Fruit fly (Drosophila melanogaster) whole organism, embryonic: ENCODE data around the gene Vta1.

Source experiments
- Awh ChIP-seq: fragments of 200-800 bp; sonication (Bioruptor generic); IDR thresholded peaks from 2 replicates; pipeline ENCODE4, ENCODE4 v1.3.6; 2022; ENCODE audit warnings: missing biosample characterization, missing genetic modification characterization
- BtbVII ChIP-seq: fragments of 200-800 bp; sonication (Bioruptor generic); optimal IDR thresholded peaks from 3 replicates; lab custom pipeline; 2017; ENCODE audit warnings: missing biosample characterization, mild to moderate bottlenecking, missing genetic modification characterization
- CG1024 ChIP-seq: fragments of 200-800 bp; sonication (Bioruptor generic); IDR thresholded peaks from 2 replicates; pipeline ENCODE4 v1.3.6; 2022; ENCODE audit warnings: missing biosample characterization, missing genetic modification characterization
- CG10431 ChIP-seq: fragments of 200-800 bp; sonication (Bioruptor generic); optimal IDR thresholded peaks from 3 replicates; lab custom pipeline; 2018; ENCODE audit warnings: missing biosample characterization, mild to moderate bottlenecking, missing genetic modification characterization
- CG10462 ChIP-seq: fragments of 200-800 bp; sonication (Bioruptor generic); optimal IDR thresholded peaks from 2 replicates; lab custom pipeline; 2016; ENCODE audit warnings: missing biosample characterization, missing genetic modification characterization
- CG10654 ChIP-seq: fragments of 200-800 bp; sonication (Bioruptor generic); optimal IDR thresholded peaks from 2 replicates; lab custom pipeline; 2016; ENCODE audit warnings: missing biosample characterization, missing genetic modification characterization
- CG11093 ChIP-seq: fragments of 200-800 bp; sonication (Bioruptor generic); IDR thresholded peaks from 3 replicates; pipeline ENCODE4 v1.3.6; 2022; ENCODE audit warnings: missing biosample characterization, missing genetic modification characterization
- CG15011 ChIP-seq: fragments of 200-800 bp; sonication (Bioruptor generic); optimal IDR thresholded peaks from 3 replicates; lab custom pipeline; 2018; ENCODE audit warnings: missing biosample characterization, mild to moderate bottlenecking, missing genetic modification characterization
- CG1603 ChIP-seq: fragments of 200-800 bp; sonication (Bioruptor generic); optimal IDR thresholded peaks from 2 replicates; lab custom pipeline; 2019; ENCODE audit warnings: missing biosample characterization, mild to moderate bottlenecking, missing genetic modification characterization, moderate library complexity
- CG18619 ChIP-seq: fragments of 200-800 bp; sonication (Bioruptor generic); optimal IDR thresholded peaks from 3 replicates; lab custom pipeline; 2017; ENCODE audit warnings: missing biosample characterization, mild to moderate bottlenecking, missing genetic modification characterization
- CG31224 ChIP-seq: fragments of 200-800 bp; sonication (Bioruptor generic); IDR thresholded peaks from 2 replicates; pipeline ENCODE4 v1.3.6; 2022; ENCODE audit warnings: missing biosample characterization, missing genetic modification characterization
- CG32532 ChIP-seq: fragments of 200-800 bp; sonication (Bioruptor generic); IDR thresholded peaks from 2 replicates; pipeline ENCODE4 v1.3.6; 2022; ENCODE audit warnings: missing biosample characterization, missing genetic modification characterization
- CG3726 ChIP-seq: fragments of 200-800 bp; sonication (Bioruptor generic); IDR thresholded peaks from 3 replicates; pipeline ENCODE4, ENCODE4 v1.3.6; 2022; ENCODE audit warnings: missing biosample characterization, missing genetic modification characterization
- CG42726 ChIP-seq: fragments of 200-800 bp; sonication (Bioruptor generic); IDR thresholded peaks from 2 replicates; pipeline ENCODE4 v1.3.6; 2022; ENCODE audit warnings: missing biosample characterization, missing genetic modification characterization; ENCODE audit not compliant: partially characterized antibody
- CG4730 ChIP-seq: fragments of 200-800 bp; sonication (Bioruptor generic); IDR thresholded peaks from 2 replicates; pipeline ENCODE4 v1.3.6; 2022; ENCODE audit warnings: missing biosample characterization, missing genetic modification characterization
- CG5245 ChIP-seq: fragments of 200-800 bp; sonication (Bioruptor generic); optimal IDR thresholded peaks from 3 replicates; lab custom pipeline; 2016; ENCODE audit warnings: missing biosample characterization, missing genetic modification characterization
- CG7271 ChIP-seq: fragments of 200-800 bp; sonication (Bioruptor generic); optimal IDR thresholded peaks from 2 replicates; lab custom pipeline; 2018; ENCODE audit warnings: missing biosample characterization, mild to moderate bottlenecking, missing genetic modification characterization, moderate library complexity
- CG7928 ChIP-seq: fragments of 200-800 bp; sonication (Bioruptor generic); optimal IDR thresholded peaks from 2 replicates; lab custom pipeline; 2017; ENCODE audit warnings: missing biosample characterization, mild to moderate bottlenecking, missing genetic modification characterization
- CG8388 ChIP-seq: fragments of 200-800 bp; sonication (Bioruptor generic); optimal IDR thresholded peaks from 2 replicates; lab custom pipeline; 2019; ENCODE audit warnings: missing biosample characterization, mild to moderate bottlenecking, missing genetic modification characterization, moderate library complexity
- CoRest ChIP-seq: fragments of 200-800 bp; sonication (Bioruptor generic); optimal IDR thresholded peaks from 3 replicates; lab custom pipeline; 2018; ENCODE audit warnings: missing biosample characterization, mild to moderate bottlenecking, missing genetic modification characterization, moderate library complexity
- D19A ChIP-seq: fragments of 200-800 bp; optimal IDR thresholded peaks from 3 replicates; lab custom pipeline; 2019; ENCODE audit warnings: missing biosample characterization, mild to moderate bottlenecking, missing genetic modification characterization, moderate library complexity
- Ets65A ChIP-seq: fragments of 200-800 bp; sonication (Bioruptor generic); peaks from one replicate; lab custom pipeline; 2016; ENCODE audit warnings: missing biosample characterization, missing genetic modification characterization
- Fer2 ChIP-seq: fragments of 200-800 bp; sonication (Bioruptor generic); optimal IDR thresholded peaks from 2 replicates; lab custom pipeline; 2018; ENCODE audit warnings: missing biosample characterization, mild to moderate bottlenecking, missing genetic modification characterization, moderate library complexity
- Fer3 ChIP-seq: fragments of 200-800 bp; sonication (Bioruptor generic); optimal IDR thresholded peaks from 2 replicates; lab custom pipeline; 2018; ENCODE audit warnings: missing biosample characterization, mild to moderate bottlenecking, missing genetic modification characterization, moderate library complexity
- HHEX ChIP-seq: fragments of 200-800 bp; sonication (Bioruptor generic); optimal IDR thresholded peaks from 3 replicates; lab custom pipeline; 2017; ENCODE audit warnings: missing biosample characterization, mild to moderate bottlenecking, missing genetic modification characterization, missing genetic modification reagents
- Hr51 ChIP-seq, 2 experiments: fragments of 200-800 bp; sonication (Bioruptor generic); optimal IDR thresholded peaks; 2 replicates in 1 of 2; 3 replicates in 1 of 2; lab custom pipeline; 2016 to 2018; ENCODE audit warnings: missing biosample characterization in 2 of 2, missing genetic modification characterization in 2 of 2, mild to moderate bottlenecking in 1 of 2, moderate library complexity in 1 of 2
- Poxn ChIP-seq: fragments of 200-800 bp; sonication (Bioruptor generic); IDR thresholded peaks from 2 replicates; pipeline ENCODE4 v1.3.6; 2022; ENCODE audit warnings: missing biosample characterization, missing genetic modification characterization
- bab2 ChIP-seq: fragments of 200-800 bp; sonication (Bioruptor generic); optimal IDR thresholded peaks from 2 replicates; lab custom pipeline; 2016; ENCODE audit warnings: missing biosample characterization, missing genetic modification characterization
- caup ChIP-seq: fragments of 200-800 bp; sonication (Bioruptor generic); optimal IDR thresholded peaks from 3 replicates; lab custom pipeline; 2017; ENCODE audit warnings: missing biosample characterization, mild to moderate bottlenecking, missing genetic modification characterization, moderate library complexity; ENCODE audit not compliant: severe bottlenecking
- chm ChIP-seq: fragments of 200-800 bp; sonication (Bioruptor generic); IDR thresholded peaks from 2 replicates; pipeline ENCODE4 v1.3.6; 2022; ENCODE audit warnings: missing biosample characterization, missing genetic modification characterization
- corto ChIP-seq: fragments of 200-800 bp; sonication (Bioruptor generic); optimal IDR thresholded peaks from 2 replicates; lab custom pipeline; 2016; ENCODE audit warnings: missing biosample characterization, mild to moderate bottlenecking, missing genetic modification characterization, moderate library complexity
- crp ChIP-seq, 2 experiments: fragments of 200-800 bp; sonication (Bioruptor generic); optimal IDR thresholded peaks; 2 replicates in 1 of 2; 3 replicates in 1 of 2; lab custom pipeline; 2017; ENCODE audit warnings: missing biosample characterization in 2 of 2, missing genetic modification characterization in 2 of 2, mild to moderate bottlenecking in 1 of 2, moderate library complexity in 1 of 2
- exex ChIP-seq: fragments of 200-800 bp; sonication (Bioruptor generic); optimal IDR thresholded peaks from 4 replicates; lab custom pipeline; 2018; ENCODE audit warnings: missing biosample characterization, mild to moderate bottlenecking, missing genetic modification characterization, moderate library complexity
- fd102C ChIP-seq: fragments of 200-800 bp; sonication (Bioruptor generic); optimal IDR thresholded peaks from 2 replicates; lab custom pipeline; 2018; ENCODE audit warnings: missing biosample characterization, mild to moderate bottlenecking, missing genetic modification characterization, moderate library complexity
- gt ChIP-seq: fragments of 200-800 bp; sonication (Bioruptor generic); IDR thresholded peaks from 2 replicates; pipeline ENCODE4 v1.3.6; 2022; ENCODE audit warnings: missing biosample characterization, missing genetic modification characterization
- jigr1 ChIP-seq: fragments of 200-800 bp; sonication (Bioruptor generic); IDR thresholded peaks from 3 replicates; pipeline ENCODE4 v1.3.6; 2022; ENCODE audit warnings: missing biosample characterization, missing genetic modification characterization
- knrl ChIP-seq: fragments of 200-800 bp; sonication (Bioruptor generic); IDR thresholded peaks from 3 replicates; pipeline ENCODE4 v1.3.6; 2022; ENCODE audit warnings: missing biosample characterization, missing genetic modification characterization; ENCODE audit not compliant: partially characterized antibody
- lov ChIP-seq, 2 experiments: fragments of 200-800 bp in 1 of 2; fragments of >200 bp in 1 of 2; sonication (Bioruptor generic) in 1 of 2; IDR thresholded peaks in 1 of 2; optimal IDR thresholded peaks in 1 of 2; 2 replicates in 1 of 2; 3 replicates in 1 of 2; pipeline versions ENCODE4 v1.3.6 to Lab custom; 2017 to 2022; ENCODE audit warnings: missing biosample characterization in 1 of 2, missing genetic modification characterization in 1 of 2
- nerfin-2 ChIP-seq: fragments of 200-800 bp; sonication (Bioruptor generic); IDR thresholded peaks from 2 replicates; pipeline ENCODE4 v1.3.6; 2022; ENCODE audit warnings: missing biosample characterization, missing genetic modification characterization; ENCODE audit not compliant: partially characterized antibody
- nmo ChIP-seq: fragments of 200-800 bp; sonication (Bioruptor generic); optimal IDR thresholded peaks from 2 replicates; lab custom pipeline; 2018; ENCODE audit warnings: missing biosample characterization, mild to moderate bottlenecking, missing genetic modification characterization, moderate library complexity
- nom ChIP-seq: fragments of 200-800 bp; sonication (Bioruptor generic); optimal IDR thresholded peaks from 2 replicates; lab custom pipeline; 2017; ENCODE audit warnings: missing biosample characterization, missing genetic modification characterization, mild to moderate bottlenecking, moderate library complexity, missing genetic modification reagents
- sd ChIP-seq: fragments of 200-800 bp; sonication (Bioruptor generic); optimal IDR thresholded peaks from 3 replicates; lab custom pipeline; 2018; ENCODE audit warnings: missing biosample characterization, mild to moderate bottlenecking, missing genetic modification characterization, moderate library complexity
- stwl ChIP-seq: fragments of 200-800 bp; sonication (Bioruptor generic); optimal IDR thresholded peaks from 3 replicates; lab custom pipeline; 2018; ENCODE audit warnings: missing biosample characterization, mild to moderate bottlenecking, missing genetic modification characterization, moderate library complexity
- toy ChIP-seq: fragments of 200-800 bp; sonication (Bioruptor generic); IDR thresholded peaks from 2 replicates; pipeline ENCODE4 v1.3.6; 2022; ENCODE audit warnings: missing biosample characterization, missing genetic modification characterization
- twi ChIP-seq: fragments of 200-800 bp; optimal IDR thresholded peaks from 2 replicates; lab custom pipeline; 2019; ENCODE audit warnings: missing biosample characterization, mild to moderate bottlenecking, missing genetic modification characterization, moderate library complexity
- unc-4 ChIP-seq: fragments of 200-800 bp; sonication (Bioruptor generic); IDR thresholded peaks from 2 replicates; pipeline ENCODE4 v1.3.6; 2022; ENCODE audit warnings: missing biosample characterization, missing genetic modification characterization; ENCODE audit not compliant: partially characterized antibody
- usp ChIP-seq: fragments of >200 bp; optimal IDR thresholded peaks from 2 replicates; lab custom pipeline; 2017; ENCODE audit warnings: missing biosample characterization, missing genetic modification characterization
- vnd ChIP-seq: fragments of 200-800 bp; sonication (Bioruptor generic); IDR thresholded peaks from 3 replicates; pipeline ENCODE4 v1.3.6; 2022; ENCODE audit warnings: missing biosample characterization, missing genetic modification characterization; ENCODE audit not compliant: partially characterized antibody

The Vta1 gene

dm6 chr3L:1618116-1618727 is 34.5 kb downstream of the Vta1 start, which contains the start of the genes CG13926, ABCB7 and CG33230 (continued):
- no peak for TF ChIP-seq CG8388 (GFP tag; lab: Kevin White, UChicago)
- no peak for TF ChIP-seq chm (GFP tag; lab: Robert Waterston, UW)
- TF ChIP-seq CG15011 (GFP tag; lab: Kevin White, UChicago): no peak
- TF ChIP-seq toy: no peak
- no peak for TF ChIP-seq corto (GFP tag; lab: Kevin White, UChicago)
- no peak for TF ChIP-seq lov (optimal IDR thresholded peaks at IDR 0.05; lab: Kevin White, UChicago)
- no peak for TF ChIP-seq lov (GFP tag; IDR thresholded peaks at IDR 0.05; lab: Robert Waterston, UW)
- TF ChIP-seq caup (GFP tag; lab: Kevin White, UChicago): no peak
- no peak for TF ChIP-seq Poxn (GFP tag; lab: Robert Waterston, UW)
- no peak for TF ChIP-seq CG7271
- no peak for TF ChIP-seq stwl (tag; lab: Kevin White, UChicago)
- TF ChIP-seq nom (GFP tag; lab: Kevin White, UChicago): no peak
- no peak for TF ChIP-seq CG4730 (GFP tag; lab: Robert Waterston, UW)
- TF ChIP-seq gt: no peak
- peak; percentile 36 for TF ChIP-seq bab2 (GFP tag; lab: Kevin White, UChicago)
- TF ChIP-seq Ets65A (GFP tag; lab: Kevin White, UChicago): peak; percentile 92
- no peak for TF ChIP-seq CG10462
- no peak for TF ChIP-seq CG1024 (GFP tag; lab: Robert Waterston, UW)
- peak; percentile 52 for TF ChIP-seq CoRest (tag; lab: Kevin White, UChicago)
- peak; percentile 56 for TF ChIP-seq nmo (GFP tag; lab: Kevin White, UChicago)
- no peak for TF ChIP-seq CG7928 (GFP tag; lab: Kevin White, UChicago)
- no peak for TF ChIP-seq CG1603 (tag; lab: Kevin White, UChicago)
- no peak for TF ChIP-seq CG3726 (GFP tag; lab: Robert Waterston, UW)
- no peak for TF ChIP-seq D19A (tag; lab: Kevin White, UChicago)
- TF ChIP-seq CG32532 (GFP tag; lab: Robert Waterston, UW): no peak; the same call in 1 of the 2 replicates
- TF ChIP-seq CG11093 (GFP tag; lab: Robert Waterston, UW): no peak
- TF ChIP-seq BtbVII (GFP tag; lab: Kevin White, UChicago): no peak
- TF ChIP-seq HHEX: no peak
- no peak for TF ChIP-seq CG10654 (GFP tag; lab: Kevin White, UChicago)
- peak; percentile 71 for TF ChIP-seq knrl (GFP tag; lab: Robert Waterston, UW)
- TF ChIP-seq fd102C (GFP tag; lab: Kevin White, UChicago): no peak
- peak; percentile 14 for TF ChIP-seq CG18619
- peak; percentile 34 to 92 for TF ChIP-seq crp (GFP tag; optimal IDR thresholded peaks at IDR 0.05; lab: Kevin White, UChicago)
- no peak for TF ChIP-seq Awh (GFP tag; lab: Robert Waterston, UW)
- no peak for TF ChIP-seq sd (tag; lab: Kevin White, UChicago)
- peak; percentile 14 for TF ChIP-seq CG5245 (GFP tag; lab: Kevin White, UChicago)
- TF ChIP-seq usp (GFP tag; lab: Kevin White, UChicago): no peak
- TF ChIP-seq twi (tag; lab: Kevin White, UChicago): no peak
- TF ChIP-seq Hr51 (GFP tag; optimal IDR thresholded peaks at IDR 0.05; lab: Kevin White, UChicago): no peak
- TF ChIP-seq exex (tag; lab: Kevin White, UChicago): peak; percentile 39
- peak; percentile 25 for TF ChIP-seq CG10431 (GFP tag; lab: Kevin White, UChicago)
- TF ChIP-seq jigr1: no peak
- no peak for TF ChIP-seq CG31224 (GFP tag; lab: Robert Waterston, UW)
- no peak for TF ChIP-seq CG42726 (GFP tag; lab: Robert Waterston, UW)
- 0 out of 2 replicates have a peak, but pooled peaks have one; percentile 38 for TF ChIP-seq unc-4
- peak; percentile 5 for TF ChIP-seq Fer3 (tag; lab: Kevin White, UChicago)
- TF ChIP-seq Fer2 (tag; lab: Kevin White, UChicago): no peak
- no peak for TF ChIP-seq vnd (GFP tag; lab: Robert Waterston, UW)
- TF ChIP-seq nerfin-2: 0 out of 2 replicates have a peak, but pooled peaks have one; percentile 16
